Worm (Caenorhabditis elegans) whole organism, L4 larva: ENCODE data around the gene F59E12.17.
"Not testable (repeated sequence)": the region's sequence is repeated elsewhere in the genome, so short reads cannot be mapped to it uniquely, and the experiment has no call there.

ENCODE experiments used
- D1046.2 ChIP-seq: fragments of 200-800 bp; sonication (Bioruptor generic); IDR thresholded peaks from 2 replicates; pipeline ENCODE4 v1.3.6; 2022; ENCODE audit warnings: missing genetic modification characterization, missing compliant biosample characterization
- F49E8.2 ChIP-seq: sonication (generic microtip); optimal IDR thresholded peaks from 2 replicates; lab custom pipeline; 2016; ENCODE audit warnings: missing compliant biosample characterization, mild to moderate bottlenecking, missing genetic modification characterization, borderline replicate concordance
- R02D3.7 ChIP-seq: fragments of 150-350 bp; sonication (generic microtip); optimal IDR thresholded peaks from 3 replicates; lab custom pipeline; 2014; ENCODE audit warnings: missing biosample characterization, missing genetic modification characterization
- T20F7.1 ChIP-seq: fragments of 200-800 bp; sonication (Bioruptor generic); optimal IDR thresholded peaks from 2 replicates; lab custom pipeline; 2018; ENCODE audit warnings: mild to moderate bottlenecking, missing genetic modification characterization, missing compliant biosample characterization
- T26A8.4 ChIP-seq: fragments of 200-800 bp; sonication (Bioruptor generic); IDR thresholded peaks from 2 replicates; pipeline ENCODE4 v1.3.6; 2022; ENCODE audit warnings: missing genetic modification characterization, missing compliant biosample characterization
- Y105C5A.15 ChIP-seq: fragments of 200-800 bp; sonication (Bioruptor generic); IDR thresholded peaks from 2 replicates; pipeline ENCODE4 v1.3.6; 2022; ENCODE audit warnings: missing genetic modification characterization, missing compliant biosample characterization
- Y48G9A.11 ChIP-seq: fragments of 200-800 bp; sonication (Bioruptor generic); IDR thresholded peaks from 2 replicates; pipeline ENCODE4 v1.3.6; 2022; ENCODE audit warnings: missing genetic modification reagents, missing genetic modification characterization, missing compliant biosample characterization
- aha-1 ChIP-seq: fragments of 150-350 bp; peaks from one replicate; lab custom pipeline; 2014; ENCODE audit warnings: missing biosample characterization, missing genetic modification characterization
- ama-1 ChIP-seq: fragments of 150-350 bp; optimal IDR thresholded peaks from 2 replicates; lab custom pipeline; 2014; ENCODE audit warnings: inconsistent platforms, mixed read lengths
- attf-4 ChIP-seq: sonication (generic microtip); optimal IDR thresholded peaks from 3 replicates; lab custom pipeline; 2017; ENCODE audit warnings: missing biosample characterization, missing genetic modification characterization
- ceh-20 ChIP-seq: fragments of 200-800 bp; sonication (Bioruptor generic); IDR thresholded peaks from 2 replicates; pipeline ENCODE4 v1.3.6; 2022; ENCODE audit warnings: missing genetic modification reagents, missing genetic modification characterization, missing compliant biosample characterization
- ceh-44 ChIP-seq: fragments of 200-800 bp; sonication (Bioruptor generic); IDR thresholded peaks from 2 replicates; pipeline ENCODE4 v1.3.6; 2022; ENCODE audit warnings: missing genetic modification reagents, missing genetic modification characterization, missing compliant biosample characterization
- ctbp-1 ChIP-seq: fragments of 200-800 bp; sonication (Bioruptor generic); IDR thresholded peaks from 2 replicates; pipeline ENCODE4 v1.3.6; 2022; ENCODE audit warnings: missing genetic modification reagents, missing genetic modification characterization, missing compliant biosample characterization
- daf-12 ChIP-seq: fragments of 150-350 bp; optimal IDR thresholded peaks from 2 replicates; lab custom pipeline; 2014; ENCODE audit warnings: missing biosample characterization, missing genetic modification reagents, missing genetic modification characterization
- daf-16 ChIP-seq, 3 experiments: sonication (generic microtip); optimal IDR thresholded peaks; 2 replicates each; lab custom pipeline; 2016 to 2017; ENCODE audit warnings: missing genetic modification characterization in 3 of 3, missing genetic modification reagents in 3 of 3, mild to moderate bottlenecking in 2 of 3, missing compliant biosample characterization in 2 of 3, missing biosample characterization in 1 of 3, moderate library complexity in 1 of 3
- daf-19 ChIP-seq: fragments of 200-800 bp; sonication (Bioruptor generic); conservative IDR thresholded peaks from 2 replicates; pipeline ENCODE4 v1.3.6; 2022; ENCODE audit warnings: missing genetic modification characterization, missing compliant biosample characterization
- daf-8 ChIP-seq: fragments of 200-800 bp; sonication (Bioruptor generic); IDR thresholded peaks from 2 replicates; pipeline ENCODE4 v1.3.6; 2022; ENCODE audit warnings: missing genetic modification characterization, missing compliant biosample characterization
- dmd-6 ChIP-seq: fragments of 200-800 bp; sonication (Bioruptor generic); IDR thresholded peaks from 2 replicates; pipeline ENCODE4 v1.3.6; 2022; ENCODE audit warnings: missing genetic modification reagents, missing genetic modification characterization, missing compliant biosample characterization
- dmd-9 ChIP-seq: fragments of 200-800 bp; sonication (Bioruptor generic); IDR thresholded peaks from 2 replicates; pipeline ENCODE4 v1.3.6; 2022; ENCODE audit warnings: missing genetic modification reagents, missing genetic modification characterization, missing compliant biosample characterization
- fkh-10 ChIP-seq: fragments of 150-350 bp; optimal IDR thresholded peaks from 2 replicates; lab custom pipeline; 2014; ENCODE audit warnings: missing biosample characterization, missing genetic modification reagents, missing genetic modification characterization
- fos-1 ChIP-seq: fragments of 150-350 bp; optimal IDR thresholded peaks from 2 replicates; lab custom pipeline; 2014; ENCODE audit warnings: missing biosample characterization, missing genetic modification characterization
- hlh-11 ChIP-seq: fragments of 200-800 bp; sonication (Bioruptor generic); optimal IDR thresholded peaks from 2 replicates; lab custom pipeline; 2018; ENCODE audit warnings: mild to moderate bottlenecking, missing genetic modification characterization, missing compliant biosample characterization
- hlh-30 ChIP-seq: sonication (generic microtip); optimal IDR thresholded peaks from 2 replicates; lab custom pipeline; 2017; ENCODE audit warnings: antibody characterized with exemption, mild to moderate bottlenecking, missing genetic modification characterization, missing compliant biosample characterization; ENCODE audit not compliant: insufficient read depth
- jun-1 ChIP-seq: fragments of 150-350 bp; optimal IDR thresholded peaks from 2 replicates; lab custom pipeline; 2014; ENCODE audit warnings: missing biosample characterization, missing genetic modification reagents, missing genetic modification characterization
- lsy-2 ChIP-seq, 2 experiments: fragments of 150-350 bp in 1 of 2; sonication (generic microtip) in 1 of 2; optimal IDR thresholded peaks; 2 replicates each; lab custom pipeline; 2014 to 2017; ENCODE audit warnings: missing biosample characterization in 2 of 2, missing genetic modification characterization in 2 of 2
- mdt-29 ChIP-seq: fragments of 200-800 bp; sonication (Bioruptor generic); IDR thresholded peaks from 2 replicates; pipeline ENCODE4 v1.3.6; 2022; ENCODE audit warnings: missing genetic modification reagents, missing genetic modification characterization, missing compliant biosample characterization
- mep-1 ChIP-seq: fragments of 150-350 bp; sonication (generic microtip); optimal IDR thresholded peaks from 3 replicates; lab custom pipeline; 2014; ENCODE audit warnings: missing biosample characterization, missing genetic modification characterization
- mxl-2 ChIP-seq: fragments of 200-800 bp; sonication (Bioruptor generic); conservative IDR thresholded peaks from 2 replicates; pipeline ENCODE4 v1.3.6; 2022; ENCODE audit warnings: missing genetic modification reagents, missing genetic modification characterization, missing compliant biosample characterization
- nhr-102 ChIP-seq: sonication (generic microtip); optimal IDR thresholded peaks from 2 replicates; lab custom pipeline; 2016; ENCODE audit warnings: mild to moderate bottlenecking, missing genetic modification characterization, moderate library complexity, missing compliant biosample characterization
- nhr-11 ChIP-seq: fragments of 150-350 bp; optimal IDR thresholded peaks from 2 replicates; lab custom pipeline; 2014; ENCODE audit warnings: missing biosample characterization, missing genetic modification characterization
- nhr-28 ChIP-seq: fragments of 150-350 bp; optimal IDR thresholded peaks from 2 replicates; lab custom pipeline; 2014; ENCODE audit warnings: missing biosample characterization, missing genetic modification characterization
- nhr-6 ChIP-seq: fragments of 150-350 bp; optimal IDR thresholded peaks from 2 replicates; lab custom pipeline; 2014; ENCODE audit warnings: missing biosample characterization, missing genetic modification characterization
- pqm-1 ChIP-seq: sonication (generic microtip); optimal IDR thresholded peaks from 2 replicates; lab custom pipeline; 2017; ENCODE audit warnings: missing biosample characterization, missing genetic modification characterization
- set-16 ChIP-seq: fragments of 200-800 bp; sonication (Bioruptor generic); IDR thresholded peaks from 2 replicates; pipeline ENCODE4 v1.3.6; 2022; ENCODE audit warnings: missing genetic modification reagents, missing genetic modification characterization, missing compliant biosample characterization
- snpc-4 ChIP-seq: fragments of 150-350 bp; optimal IDR thresholded peaks from 2 replicates; lab custom pipeline; 2014; ENCODE audit warnings: missing biosample characterization, missing genetic modification characterization
- spr-1 ChIP-seq: sonication (generic microtip); optimal IDR thresholded peaks from 2 replicates; lab custom pipeline; 2016; ENCODE audit warnings: mild to moderate bottlenecking, missing genetic modification characterization, missing compliant biosample characterization
- tra-1 ChIP-seq: fragments of 200-800 bp; sonication (Bioruptor generic); IDR thresholded peaks from 2 replicates; pipeline ENCODE4 v1.3.6; 2022; ENCODE audit warnings: missing genetic modification reagents, missing genetic modification characterization, missing compliant biosample characterization
- unc-39 ChIP-seq: sonication (generic microtip); optimal IDR thresholded peaks from 2 replicates; lab custom pipeline; 2017; ENCODE audit warnings: missing biosample characterization, missing genetic modification characterization
- unc-62 ChIP-seq, 3 experiments: fragments of 150-350 bp in 1 of 3; sonication (generic microtip); optimal IDR thresholded peaks in 2 of 3; peaks in 1 of 3; 1 replicate in 1 of 3; 2 replicates in 2 of 3; lab custom pipeline; 2014 to 2017; ENCODE audit warnings: missing biosample characterization in 3 of 3, missing genetic modification characterization in 3 of 3, missing genetic modification reagents in 3 of 3, missing genotype in 1 of 3
- zfp-3 ChIP-seq: fragments of 200-800 bp; sonication (Bioruptor generic); conservative IDR thresholded peaks from 2 replicates; pipeline ENCODE4 v1.3.6; 2022; ENCODE audit warnings: missing genetic modification reagents, missing genetic modification characterization, missing compliant biosample characterization
- zip-11 ChIP-seq: fragments of 200-800 bp; sonication (Bioruptor generic); IDR thresholded peaks from 2 replicates; pipeline ENCODE4 v1.3.6; 2022; ENCODE audit warnings: missing genetic modification characterization, missing compliant biosample characterization
- ztf-7 ChIP-seq: fragments of 150-350 bp; optimal IDR thresholded peaks from 2 replicates; lab custom pipeline; 2014; ENCODE audit warnings: missing biosample characterization, missing genetic modification characterization

F59E12.17 gene

DNA sequence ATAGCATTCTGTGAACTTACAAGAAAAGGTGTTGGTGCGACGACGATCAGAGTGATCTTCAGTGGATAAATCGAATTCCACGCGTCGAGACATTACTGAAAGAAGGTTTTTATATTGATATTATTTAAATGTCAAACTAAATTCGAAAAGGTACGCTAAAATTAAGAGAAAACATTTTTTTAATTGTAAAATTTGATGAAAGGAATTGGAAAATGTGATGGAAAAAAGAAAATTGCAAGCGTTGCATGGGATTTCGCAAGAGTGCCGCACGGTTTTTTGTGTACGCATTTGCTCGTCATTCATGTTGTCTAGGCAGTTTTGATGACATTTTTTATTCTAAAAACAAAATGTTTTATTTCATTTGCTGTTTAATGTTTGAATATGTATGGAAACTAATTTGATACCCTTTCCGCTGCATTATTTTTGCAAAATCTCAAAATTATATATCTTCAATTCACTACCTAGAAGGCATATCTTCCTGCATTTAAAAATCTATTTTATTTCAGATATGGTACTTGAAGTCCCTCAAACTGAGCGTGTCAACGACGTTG, 18.3 kb downstream of the F59E12.17 start, which contains the start of the genes F59E12.6 and npl-4.1:
TSS of gene F59E12.6 (minus strand) at position 101 of the 551 bp plus-strand sequence.
TSS of gene npl-4.1 (plus strand) at position 501 of the 551 bp plus-strand sequence.
- not testable (repeated sequence) for TF ChIP-seq daf-16 (GFP tag; optimal IDR thresholded peaks at IDR 0.05; lab: Kevin White, UChicago); daf-16 (tag; optimal IDR thresholded peaks at IDR 0.05; lab: Kevin White, UChicago); F49E8.2 (tag; lab: Kevin White, UChicago); ceh-44 (GFP tag; lab: Robert Waterston, UW)

DNA sequence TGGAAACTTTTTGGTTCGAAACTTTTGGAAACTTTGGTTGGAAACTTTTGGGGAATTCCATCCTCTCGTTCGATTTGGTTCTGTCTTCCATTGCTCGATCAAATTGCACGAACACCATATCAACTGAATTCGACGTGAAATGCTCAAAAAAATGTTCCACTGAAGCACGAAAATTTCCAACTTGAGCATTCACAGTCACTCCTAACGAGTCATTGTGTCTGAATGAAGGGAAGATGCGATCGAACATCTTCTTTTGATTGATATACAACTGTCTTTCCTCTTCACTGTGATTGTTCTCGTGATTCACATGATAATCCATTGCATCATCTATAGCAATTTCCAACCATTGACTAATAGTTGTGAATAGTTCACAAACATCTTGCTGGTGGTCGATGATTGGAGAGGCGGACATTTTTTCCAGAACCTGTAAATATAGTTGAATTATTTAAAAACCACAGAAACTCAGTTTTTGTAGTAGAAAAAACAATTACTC, 20.9 kb downstream of the F59E12.17 start, which contains the start of gene F59E12.15:
TSS of gene F59E12.15 (minus strand) at position 51 of the 493 bp plus-strand sequence.
- TF ChIP-seq unc-39 (no peak), T26A8.4 (GFP tag; lab: Robert Waterston, UW) (no peak), pqm-1 (tag; lab: Kevin White, UChicago) (no peak), dmd-6 (GFP tag; lab: Robert Waterston, UW) (no peak), daf-19 (GFP tag; lab: Robert Waterston, UW) (no peak), mxl-2 (GFP tag; lab: Robert Waterston, UW) (no peak), unc-62 (GFP tag; optimal IDR thresholded peaks at IDR 0.05 in 1 of 2; lab: Kevin White, UChicago) (peak in 1 of 2 experiments; percentile 78), unc-62 (tag; optimal IDR thresholded peaks at IDR 0.05; lab: Kevin White, UChicago) (no peak), spr-1 (no peak), jun-1 (tag; lab: Kevin White, UChicago) (no peak), zip-11 (GFP tag; lab: Robert Waterston, UW) (no peak), set-16 (GFP tag; lab: Robert Waterston, UW) (no peak), tra-1 (GFP tag; lab: Robert Waterston, UW) (no peak), ztf-7 (tag; lab: Kevin White, UChicago) (peak; percentile 71), mdt-29 (no peak), ceh-20 (GFP tag; lab: Robert Waterston, UW) (no peak)

DNA sequence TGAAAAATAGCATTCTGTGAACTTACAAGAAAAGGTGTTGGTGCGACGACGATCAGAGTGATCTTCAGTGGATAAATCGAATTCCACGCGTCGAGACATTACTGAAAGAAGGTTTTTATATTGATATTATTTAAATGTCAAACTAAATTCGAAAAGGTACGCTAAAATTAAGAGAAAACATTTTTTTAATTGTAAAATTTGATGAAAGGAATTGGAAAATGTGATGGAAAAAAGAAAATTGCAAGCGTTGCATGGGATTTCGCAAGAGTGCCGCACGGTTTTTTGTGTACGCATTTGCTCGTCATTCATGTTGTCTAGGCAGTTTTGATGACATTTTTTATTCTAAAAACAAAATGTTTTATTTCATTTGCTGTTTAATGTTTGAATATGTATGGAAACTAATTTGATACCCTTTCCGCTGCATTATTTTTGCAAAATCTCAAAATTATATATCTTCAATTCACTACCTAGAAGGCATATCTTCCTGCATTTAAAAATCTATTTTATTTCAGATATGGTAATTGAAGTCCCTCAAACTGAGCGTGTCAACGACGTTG, 26.8 kb downstream of the F59E12.17 start, which contains the start of the genes eif-3.L and npl-4.2:
TSS of gene eif-3.L (minus strand) at position 101 of the 557 bp plus-strand sequence.
TSS of gene npl-4.2 (plus strand) at position 507 of the 557 bp plus-strand sequence.
- TF ChIP-seq R02D3.7; fos-1 (tag; lab: Kevin White, UChicago); daf-8 (GFP tag; lab: Robert Waterston, UW): not testable (repeated sequence)

DNA sequence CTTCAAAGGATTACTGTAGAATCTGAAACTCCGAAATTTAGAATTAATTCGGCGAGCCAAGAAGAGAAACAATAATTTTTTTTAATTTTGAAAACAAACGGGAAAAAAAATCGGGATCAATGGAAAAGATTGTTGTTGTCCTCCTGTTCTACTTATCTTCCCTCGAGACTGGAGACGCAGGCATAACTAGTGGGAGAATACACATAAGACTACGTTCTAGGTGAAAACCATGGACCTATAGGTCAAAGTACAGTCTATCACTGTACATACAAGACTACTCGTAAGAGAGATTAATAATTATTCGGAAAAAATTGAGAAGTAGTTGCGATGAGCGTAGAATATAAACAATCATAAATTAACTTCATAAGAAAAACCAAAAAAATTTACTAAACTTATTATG, 30.0 kb downstream of the F59E12.17 start, which contains the start of gene dhs-6:
TSS of gene dhs-6 (minus strand) at position 22 of the 400 bp plus-strand sequence.
- TF ChIP-seq dmd-9 (GFP tag; lab: Robert Waterston, UW), result no peak
- TF ChIP-seq D1046.2, result no peak
- TF ChIP-seq snpc-4 (tag; lab: Kevin White, UChicago), result no peak
- TF ChIP-seq Y48G9A.11 (GFP tag; lab: Robert Waterston, UW), result no peak
- TF ChIP-seq Y105C5A.15 (GFP tag; lab: Robert Waterston, UW), result no peak
- TF ChIP-seq nhr-6 (tag; lab: Kevin White, UChicago), result peak; percentile 28
- no peak for TF ChIP-seq nhr-11
- no peak for TF ChIP-seq ctbp-1 (GFP tag; lab: Robert Waterston, UW)
- TF ChIP-seq daf-16 (GFP tag; optimal IDR thresholded peaks at IDR 0.05; lab: Kevin White, UChicago), result no peak
- TF ChIP-seq daf-16 (tag; optimal IDR thresholded peaks at IDR 0.05; lab: Kevin White, UChicago), result peak; percentile 65
- TF ChIP-seq ama-1 (lab: Kevin White, UChicago), result peak; percentile 5
- TF ChIP-seq aha-1 (tag; lab: Kevin White, UChicago), result peak; percentile 37
- no peak for TF ChIP-seq hlh-11 (tag; lab: Kevin White, UChicago)
- no peak for TF ChIP-seq daf-12
- no peak for TF ChIP-seq attf-4 (tag; lab: Kevin White, UChicago)
- TF ChIP-seq mep-1 (tag; lab: Kevin White, UChicago), result peak; percentile 49
- TF ChIP-seq dmd-6 (GFP tag; lab: Robert Waterston, UW), result no peak
- peak; percentile 41 for TF ChIP-seq nhr-28 (tag; lab: Kevin White, UChicago)
- peak; percentile 15 for TF ChIP-seq hlh-30 (tag; lab: Kevin White, UChicago)
- no peak for TF ChIP-seq fkh-10 (GFP tag; lab: Kevin White, UChicago)
- TF ChIP-seq unc-62 (GFP tag; optimal IDR thresholded peaks at IDR 0.05 in 1 of 2; lab: Kevin White, UChicago), result no peak
- no peak for TF ChIP-seq unc-62 (tag; optimal IDR thresholded peaks at IDR 0.05; lab: Kevin White, UChicago)
- no peak for TF ChIP-seq zfp-3 (GFP tag; lab: Robert Waterston, UW)
- peak; percentile 54 for TF ChIP-seq T20F7.1 (GFP tag; lab: Kevin White, UChicago)
- TF ChIP-seq lsy-2 (tag; optimal IDR thresholded peaks at IDR 0.05; lab: Kevin White, UChicago), result peak in 1 of 2 experiments; percentile 6
- no peak for TF ChIP-seq fos-1 (tag; lab: Kevin White, UChicago)
- TF ChIP-seq jun-1 (tag; lab: Kevin White, UChicago), result no peak
- no peak for TF ChIP-seq nhr-102 (tag; lab: Kevin White, UChicago)
